Fruit fly (Drosophila melanogaster) whole organism, embryonic: Measurements from ENCODE around the gene CG31612.

Experiments
- Atf6 ChIP-seq: fragments of 200-800 bp; sonication (Bioruptor generic); IDR thresholded peaks from 2 replicates; pipeline ENCODE4 v1.3.6; 2022; ENCODE audit warnings: missing biosample characterization, missing genetic modification characterization
- CG10209 ChIP-seq: fragments of 200-800 bp; sonication (Bioruptor generic); optimal IDR thresholded peaks from 3 replicates; lab custom pipeline; 2017; ENCODE audit warnings: missing biosample characterization, mild to moderate bottlenecking, missing genetic modification characterization, missing genetic modification reagents
- CG10267 ChIP-seq: fragments of 200-800 bp; sonication (Bioruptor generic); optimal IDR thresholded peaks from 2 replicates; lab custom pipeline; 2018; ENCODE audit warnings: missing biosample characterization, mild to moderate bottlenecking, missing genetic modification characterization, moderate library complexity
- CG10321 ChIP-seq: fragments of 200-800 bp; sonication (Bioruptor generic); IDR thresholded peaks from 2 replicates; pipeline ENCODE4 v1.3.6; 2022; ENCODE audit warnings: missing biosample characterization, missing genetic modification characterization
- CG10654 ChIP-seq: fragments of 200-800 bp; sonication (Bioruptor generic); optimal IDR thresholded peaks from 2 replicates; lab custom pipeline; 2016; ENCODE audit warnings: missing biosample characterization, missing genetic modification characterization
- CG11695 ChIP-seq: fragments of 200-800 bp; sonication (Bioruptor generic); IDR thresholded peaks from 3 replicates; pipeline ENCODE4 v1.3.6; 2022; ENCODE audit warnings: missing biosample characterization, missing genetic modification characterization
- CG12769 ChIP-seq: fragments of 200-800 bp; sonication (Bioruptor generic); optimal IDR thresholded peaks from 2 replicates; lab custom pipeline; 2019; ENCODE audit warnings: missing biosample characterization, mild to moderate bottlenecking, missing genetic modification characterization, moderate library complexity
- CG1602 ChIP-seq: fragments of 200-800 bp; sonication (Bioruptor generic); optimal IDR thresholded peaks from 3 replicates; lab custom pipeline; 2016; ENCODE audit warnings: missing biosample characterization, missing genetic modification characterization
- CG30431 ChIP-seq: fragments of 200-800 bp; sonication (Bioruptor generic); optimal IDR thresholded peaks from 2 replicates; lab custom pipeline; 2017; ENCODE audit warnings: missing biosample characterization, missing genetic modification characterization
- CG4820 ChIP-seq: fragments of 200-800 bp; sonication (Bioruptor generic); optimal IDR thresholded peaks from 3 replicates; lab custom pipeline; 2016; ENCODE audit warnings: missing biosample characterization, missing genetic modification characterization
- CG6854 ChIP-seq: fragments of 200-800 bp; sonication (Bioruptor generic); optimal IDR thresholded peaks from 3 replicates; lab custom pipeline; 2017; ENCODE audit warnings: missing biosample characterization, mild to moderate bottlenecking, missing genetic modification characterization
- CrebB ChIP-seq: fragments of 200-800 bp; sonication (Bioruptor generic); optimal IDR thresholded peaks from 3 replicates; lab custom pipeline; 2018; ENCODE audit warnings: missing biosample characterization, mild to moderate bottlenecking, missing genetic modification characterization
- D ChIP-seq, 2 experiments: fragments of 200-800 bp in 1 of 2; fragments of >200 bp in 1 of 2; sonication (Bioruptor generic) in 1 of 2; optimal IDR thresholded peaks; 2 replicates in 1 of 2; 3 replicates in 1 of 2; lab custom pipeline; 2017; ENCODE audit warnings: mild to moderate bottlenecking in 1 of 2, missing biosample characterization in 1 of 2, missing genetic modification characterization in 1 of 2, missing genetic modification reagents in 1 of 2
- Dad ChIP-seq: fragments of 200-800 bp; sonication (Bioruptor generic); optimal IDR thresholded peaks from 3 replicates; lab custom pipeline; 2016; ENCODE audit warnings: missing biosample characterization, missing genetic modification characterization
- Dp ChIP-seq: fragments of 200-800 bp; sonication (Bioruptor generic); optimal IDR thresholded peaks from 2 replicates; lab custom pipeline; 2018; ENCODE audit warnings: missing biosample characterization, mild to moderate bottlenecking, missing genetic modification characterization, moderate library complexity
- ERR ChIP-seq: fragments of 200-800 bp; sonication (Bioruptor generic); optimal IDR thresholded peaks from 2 replicates; lab custom pipeline; 2016; ENCODE audit warnings: missing biosample characterization, missing genetic modification characterization
- Gsc ChIP-seq: fragments of 200-800 bp; sonication (Bioruptor generic); IDR thresholded peaks from 2 replicates; pipeline ENCODE4 v1.3.6; 2022; ENCODE audit warnings: missing biosample characterization, missing genetic modification characterization
- HmgZ ChIP-seq: fragments of 200-800 bp; sonication (Bioruptor generic); optimal IDR thresholded peaks from 2 replicates; lab custom pipeline; 2018; ENCODE audit warnings: missing biosample characterization, mild to moderate bottlenecking, missing genetic modification characterization
- Jarid2 ChIP-seq: fragments of 200-800 bp; sonication (Bioruptor generic); optimal IDR thresholded peaks from 3 replicates; lab custom pipeline; 2017; ENCODE audit warnings: mild to moderate bottlenecking, missing biosample characterization, missing genetic modification reagents, missing genetic modification characterization
- Kr ChIP-seq: fragments of 200-800 bp; sonication (Bioruptor generic); optimal IDR thresholded peaks from 2 replicates; lab custom pipeline; 2017; ENCODE audit warnings: missing biosample characterization, mild to moderate bottlenecking, missing genetic modification characterization
- NC2α ChIP-seq: fragments of 200-800 bp; sonication (Bioruptor generic); optimal IDR thresholded peaks from 2 replicates; lab custom pipeline; 2016; ENCODE audit warnings: missing biosample characterization, missing genetic modification characterization
- Nf-YC ChIP-seq: fragments of 200-800 bp; optimal IDR thresholded peaks from 3 replicates; lab custom pipeline; 2019; ENCODE audit warnings: missing biosample characterization, mild to moderate bottlenecking, missing genetic modification characterization, moderate library complexity
- Oli ChIP-seq: fragments of 200-800 bp; sonication (Bioruptor generic); optimal IDR thresholded peaks from 2 replicates; lab custom pipeline; 2018; ENCODE audit warnings: missing biosample characterization, mild to moderate bottlenecking, missing genetic modification characterization, moderate library complexity
- Rx ChIP-seq: fragments of 200-800 bp; sonication (Bioruptor generic); IDR thresholded peaks from 2 replicates; pipeline ENCODE4 v1.3.6; 2022; ENCODE audit warnings: missing biosample characterization, missing genetic modification characterization
- Sox100B ChIP-seq: fragments of 200-800 bp; sonication (Bioruptor generic); optimal IDR thresholded peaks from 3 replicates; lab custom pipeline; 2018; ENCODE audit warnings: missing biosample characterization, mild to moderate bottlenecking, missing genetic modification characterization
- Ssrp ChIP-seq: fragments of 200-800 bp; sonication (Bioruptor generic); optimal IDR thresholded peaks from 2 replicates; lab custom pipeline; 2018; ENCODE audit warnings: missing biosample characterization, mild to moderate bottlenecking, missing genetic modification characterization, moderate library complexity
- Trl ChIP-seq, 3 experiments: fragments of >200 bp in 2 of 3; fragments of 200-800 bp in 1 of 3; sonication (Bioruptor generic) in 1 of 3; optimal IDR thresholded peaks; 2 replicates in 1 of 3; 3 replicates in 2 of 3; lab custom pipeline; 2016 to 2017; ENCODE audit warnings: missing biosample characterization in 1 of 3, missing genetic modification characterization in 1 of 3
- al ChIP-seq: fragments of 200-800 bp; sonication (Bioruptor generic); IDR thresholded peaks from 2 replicates; pipeline ENCODE4 v1.3.6; 2022; ENCODE audit warnings: missing biosample characterization, missing genetic modification characterization
- amos ChIP-seq: fragments of 200-800 bp; sonication (Bioruptor generic); IDR thresholded peaks from 2 replicates; pipeline ENCODE4 v1.3.6; 2022; ENCODE audit warnings: missing biosample characterization, missing genetic modification characterization; ENCODE audit not compliant: partially characterized antibody
- bbx ChIP-seq: fragments of 200-800 bp; sonication (Bioruptor generic); IDR thresholded peaks from 2 replicates; pipeline ENCODE4 v1.3.6; 2022; ENCODE audit warnings: missing biosample characterization, missing genetic modification characterization; ENCODE audit not compliant: partially characterized antibody
- cg ChIP-seq: fragments of 200-800 bp; sonication (Bioruptor generic); optimal IDR thresholded peaks from 3 replicates; lab custom pipeline; 2019; ENCODE audit warnings: missing biosample characterization, mild to moderate bottlenecking, missing genetic modification characterization, moderate library complexity
- cwo ChIP-seq: fragments of 200-800 bp; sonication (Bioruptor generic); optimal IDR thresholded peaks from 3 replicates; lab custom pipeline; 2017; ENCODE audit warnings: missing biosample characterization, missing genetic modification characterization, mild to moderate bottlenecking, moderate library complexity, missing genetic modification reagents
- dimm ChIP-seq: fragments of 200-800 bp; sonication (Bioruptor generic); IDR thresholded peaks from 2 replicates; pipeline ENCODE4 v1.3.6; 2022; ENCODE audit warnings: missing biosample characterization, missing genetic modification characterization
- disco-r ChIP-seq: fragments of 200-800 bp; sonication (Bioruptor generic); optimal IDR thresholded peaks from 2 replicates; lab custom pipeline; 2016; ENCODE audit warnings: missing biosample characterization, missing genetic modification characterization
- dm ChIP-seq: fragments of 200-800 bp; sonication (Bioruptor generic); optimal IDR thresholded peaks from 3 replicates; lab custom pipeline; 2016; ENCODE audit warnings: missing biosample characterization, missing genetic modification characterization
- ewg ChIP-seq: fragments of 200-800 bp; sonication (Bioruptor generic); optimal IDR thresholded peaks from 3 replicates; lab custom pipeline; 2017; ENCODE audit warnings: mild to moderate bottlenecking, missing biosample characterization, missing genetic modification reagents, missing genetic modification characterization
- ftz-f1 ChIP-seq: fragments of 200-800 bp; sonication (Bioruptor generic); optimal IDR thresholded peaks from 2 replicates; lab custom pipeline; 2016; ENCODE audit warnings: missing biosample characterization, missing genetic modification characterization
- gro ChIP-seq: fragments of 200-800 bp; sonication (Bioruptor generic); optimal IDR thresholded peaks from 2 replicates; lab custom pipeline; 2016; ENCODE audit warnings: missing biosample characterization, missing genetic modification characterization
- h ChIP-seq: fragments of >200 bp; optimal IDR thresholded peaks from 2 replicates; lab custom pipeline; 2017
- org-1 ChIP-seq: fragments of 200-800 bp; sonication (Bioruptor generic); optimal IDR thresholded peaks from 2 replicates; lab custom pipeline; 2017; ENCODE audit warnings: missing biosample characterization, missing genetic modification characterization
- otp ChIP-seq: fragments of 200-800 bp; sonication (Bioruptor generic); IDR thresholded peaks from 3 replicates; pipeline ENCODE4, ENCODE4 v1.3.6; 2022; ENCODE audit warnings: missing biosample characterization, missing genetic modification characterization
- pb ChIP-seq: fragments of 200-800 bp; sonication (Bioruptor generic); optimal IDR thresholded peaks from 3 replicates; lab custom pipeline; 2016; ENCODE audit warnings: missing biosample characterization, missing genetic modification characterization
- peb ChIP-seq: fragments of 200-800 bp; sonication (Bioruptor generic); IDR thresholded peaks from 2 replicates; pipeline ENCODE4 v1.3.6; 2022; ENCODE audit warnings: missing biosample characterization, missing genetic modification characterization
- pnt ChIP-seq: fragments of 200-800 bp; sonication (Bioruptor generic); optimal IDR thresholded peaks from 3 replicates; lab custom pipeline; 2016; ENCODE audit warnings: missing biosample characterization, missing genetic modification characterization
- run ChIP-seq: fragments of 200-800 bp; sonication (Bioruptor generic); optimal IDR thresholded peaks from 3 replicates; lab custom pipeline; 2018; ENCODE audit warnings: missing biosample characterization, mild to moderate bottlenecking, missing genetic modification characterization
- salm ChIP-seq: fragments of 200-800 bp; sonication (Bioruptor generic); optimal IDR thresholded peaks from 2 replicates; lab custom pipeline; 2018; ENCODE audit warnings: missing biosample characterization, mild to moderate bottlenecking, missing genetic modification characterization
- sd ChIP-seq: fragments of 200-800 bp; sonication (Bioruptor generic); optimal IDR thresholded peaks from 3 replicates; lab custom pipeline; 2018; ENCODE audit warnings: missing biosample characterization, mild to moderate bottlenecking, missing genetic modification characterization, moderate library complexity
- so ChIP-seq: fragments of 200-800 bp; sonication (Bioruptor generic); IDR thresholded peaks from 3 replicates; pipeline ENCODE4 v1.3.6; 2022; ENCODE audit warnings: missing biosample characterization, missing genetic modification characterization
- sug ChIP-seq: fragments of 200-800 bp; optimal IDR thresholded peaks from 2 replicates; lab custom pipeline; 2019; ENCODE audit warnings: missing biosample characterization, mild to moderate bottlenecking, missing genetic modification characterization, moderate library complexity
- zfh1 ChIP-seq: fragments of 200-800 bp; sonication (Bioruptor generic); IDR thresholded peaks from 3 replicates; pipeline ENCODE4 v1.3.6; 2022; ENCODE audit warnings: missing biosample characterization, missing genetic modification characterization
- zfh2 ChIP-seq: fragments of 200-800 bp; sonication (Bioruptor generic); optimal IDR thresholded peaks from 2 replicates; lab custom pipeline; 2016; ENCODE audit warnings: missing biosample characterization, missing genetic modification characterization

CG31612 gene

dm6 chr2L:21786991-21787390 is 8.3 kb downstream of the CG31612 start (continued):
- TF ChIP-seq Trl (optimal IDR thresholded peaks at IDR 0.05; lab: Kevin White, UChicago) (no peak), Trl (GFP tag; optimal IDR thresholded peaks at IDR 0.05; lab: Kevin White, UChicago) (peak; percentile 59), gro (GFP tag; lab: Kevin White, UChicago) (no peak), ERR (no peak), Atf6 (GFP tag; lab: Robert Waterston, UW) (no peak), dm (GFP tag; lab: Kevin White, UChicago) (peak; percentile 7), org-1 (peak; percentile 15), Gsc (GFP tag; lab: Robert Waterston, UW) (no peak), Jarid2 (GFP tag; lab: Kevin White, UChicago) (no peak), h (lab: Kevin White, UChicago) (no peak), CG30431 (no peak), ftz-f1 (GFP tag; lab: Kevin White, UChicago) (no peak), CG4820 (peak; percentile 5), CG10267 (tag; lab: Kevin White, UChicago) (peak; percentile 40), NC2α (GFP tag; lab: Kevin White, UChicago) (no peak), pnt (GFP tag; lab: Kevin White, UChicago) (peak; percentile 55), CG1602 (GFP tag; lab: Kevin White, UChicago) (peak; percentile 32), al (no peak), pb (no peak), Rx (0 out of 2 replicates have a peak, but pooled peaks have one; percentile 34), cwo (peak; percentile 43), disco-r (GFP tag; lab: Kevin White, UChicago) (no peak), Sox100B (GFP tag; lab: Kevin White, UChicago) (peak; percentile 30), CG10321 (GFP tag; lab: Robert Waterston, UW) (0 out of 2 replicates have a peak, but pooled peaks have one; percentile 15), CG12769 (tag; lab: Kevin White, UChicago) (peak; percentile 60), Ssrp (tag; lab: Kevin White, UChicago) (peak; percentile 26), peb (GFP tag; lab: Robert Waterston, UW) (0 out of 2 replicates have a peak, but pooled peaks have one; percentile 19), Dad (peak; percentile 22), zfh2 (peak; percentile 34), CG6854 (no peak), HmgZ (tag; lab: Kevin White, UChicago) (no peak), CrebB (peak; percentile 15), CG11695 (GFP tag; lab: Robert Waterston, UW) (peak; percentile 26; the same call in 1 of the 3 replicates), Nf-YC (peak; percentile 21), zfh1 (peak; percentile 73; the same call in 2 of the 3 replicates), CG10209 (GFP tag; lab: Kevin White, UChicago) (peak; percentile 39), CG10654 (GFP tag; lab: Kevin White, UChicago) (peak; percentile 30), D (optimal IDR thresholded peaks at IDR 0.05; lab: Kevin White, UChicago) (no peak), D (GFP tag; optimal IDR thresholded peaks at IDR 0.05; lab: Kevin White, UChicago) (peak; percentile 57), Oli (peak; percentile 56), sd (tag; lab: Kevin White, UChicago) (no peak), Dp (GFP tag; lab: Kevin White, UChicago) (no peak), dimm (GFP tag; lab: Robert Waterston, UW) (no peak), ewg (GFP tag; lab: Kevin White, UChicago) (peak; percentile 39), cg (GFP tag; lab: Kevin White, UChicago) (no peak), run (tag; lab: Kevin White, UChicago) (no peak), sug (tag; lab: Kevin White, UChicago) (peak; percentile 17), Kr (GFP tag; lab: Kevin White, UChicago) (no peak), bbx (GFP tag; lab: Robert Waterston, UW) (no peak), otp (GFP tag; lab: Robert Waterston, UW) (no peak), amos (GFP tag; lab: Robert Waterston, UW) (no peak), so (GFP tag; lab: Robert Waterston, UW) (no peak; the same call in 2 of the 3 replicates), salm (tag; lab: Kevin White, UChicago) (no peak)
